Worm (Caenorhabditis elegans): Measurements from ENCODE around the gene mct-4.

- TF ChIP-seq ets-7 (tag; optimal IDR thresholded peaks at IDR 0.05) (no peak), hnd-1 (tag; optimal IDR thresholded peaks at IDR 0.05) (no peak), ama-1 (optimal IDR thresholded peaks at IDR 0.05) (no peak)
Observed at ce11 chrX:4893623-4894105, 35.9 kb downstream of the mct-4 start, which contains the start of gene T07F12.1.

All from whole organism, early embryonic.